Worm (Caenorhabditis elegans) whole organism, young adult: ENCODE results near the gene R05G6.9.

ENCODE experiments used
- B0261.1 ChIP-seq: sonication (generic microtip); optimal IDR thresholded peaks from 2 replicates; lab custom pipeline; 2016; ENCODE audit warnings: mild to moderate bottlenecking, missing genetic modification characterization, moderate library complexity, missing compliant biosample characterization
- B0336.3 ChIP-seq: fragments of 200-800 bp; sonication (Bioruptor generic); IDR thresholded peaks from 2 replicates; pipeline ENCODE4 v1.3.6; 2022; ENCODE audit warnings: missing genetic modification characterization, missing compliant biosample characterization
- D2030.7 ChIP-seq: fragments of 200-800 bp; sonication (Bioruptor generic); IDR thresholded peaks from 2 replicates; pipeline ENCODE4 v1.3.6; 2022; ENCODE audit warnings: missing genetic modification reagents, missing genetic modification characterization, missing compliant biosample characterization
- F10E7.11 ChIP-seq: sonication (generic microtip); optimal IDR thresholded peaks from 2 replicates; lab custom pipeline; 2017; ENCODE audit warnings: mild to moderate bottlenecking, missing genetic modification characterization, moderate library complexity, missing compliant biosample characterization
- F22D6.2 ChIP-seq: sonication (generic microtip); optimal IDR thresholded peaks from 2 replicates; lab custom pipeline; 2016; ENCODE audit warnings: mild to moderate bottlenecking, missing genetic modification characterization, missing compliant biosample characterization
- F33H1.4 ChIP-seq: fragments of 200-800 bp; sonication (Bioruptor generic); IDR thresholded peaks from 2 replicates; pipeline ENCODE4 v1.3.6; 2022; ENCODE audit warnings: missing genetic modification reagents, missing genetic modification characterization, missing compliant biosample characterization
- F49E8.2 ChIP-seq: sonication (generic microtip); optimal IDR thresholded peaks from 3 replicates; lab custom pipeline; 2017; ENCODE audit warnings: missing genetic modification characterization, mild to moderate bottlenecking, missing compliant biosample characterization, antibody characterized with exemption, moderate library complexity; ENCODE audit not compliant: insufficient read depth
- T26A5.8 ChIP-seq: sonication (generic microtip); optimal IDR thresholded peaks from 2 replicates; lab custom pipeline; 2016; ENCODE audit warnings: missing genetic modification characterization, missing compliant biosample characterization
- Y53F4B.3 ChIP-seq: fragments of 200-800 bp; sonication (Bioruptor generic); IDR thresholded peaks from 2 replicates; pipeline ENCODE4 v1.3.6; 2022; ENCODE audit warnings: missing genetic modification reagents, missing genetic modification characterization, missing compliant biosample characterization
- Y53G8AR.9 ChIP-seq: fragments of 200-800 bp; sonication (Bioruptor generic); conservative IDR thresholded peaks from 2 replicates; pipeline ENCODE4 v1.3.6; 2022; ENCODE audit warnings: missing genetic modification reagents, missing genetic modification characterization, missing compliant biosample characterization
- Y79H2A.3 ChIP-seq: fragments of 200-800 bp; sonication (Bioruptor generic); conservative IDR thresholded peaks from 2 replicates; pipeline ENCODE4 v1.3.6; 2022; ENCODE audit warnings: missing genetic modification reagents, missing genetic modification characterization, missing compliant biosample characterization
- Y95B8A.8 ChIP-seq: fragments of 200-800 bp; sonication (Bioruptor generic); IDR thresholded peaks from 2 replicates; pipeline ENCODE4 v1.3.6; 2022; ENCODE audit warnings: missing genetic modification reagents, missing genetic modification characterization, missing compliant biosample characterization
- ama-1 ChIP-seq, 3 experiments: fragments of 150-350 bp in 1 of 3; sonication (generic microtip) in 2 of 3; optimal IDR thresholded peaks; 2 replicates each; lab custom pipeline; 2014 to 2018; ENCODE audit warnings: missing biosample characterization in 2 of 3, missing genetic modification characterization in 2 of 3, missing genetic modification reagents in 2 of 3
- athp-1 ChIP-seq: sonication (generic microtip); optimal IDR thresholded peaks from 2 replicates; lab custom pipeline; 2017; ENCODE audit warnings: mild to moderate bottlenecking, missing genetic modification characterization, missing compliant biosample characterization
- attf-3 ChIP-seq: fragments of 200-800 bp; sonication (Bioruptor generic); conservative IDR thresholded peaks from 2 replicates; pipeline ENCODE4 v1.3.6; 2022; ENCODE audit warnings: missing genetic modification reagents, missing genetic modification characterization, missing compliant biosample characterization
- attf-6 ChIP-seq: fragments of 200-800 bp; sonication (Bioruptor generic); IDR thresholded peaks from 2 replicates; pipeline ENCODE4 v1.3.6; 2022; ENCODE audit warnings: missing genetic modification reagents, missing genetic modification characterization, missing compliant biosample characterization
- bed-1 ChIP-seq: fragments of 200-800 bp; sonication (Bioruptor generic); IDR thresholded peaks from 2 replicates; pipeline ENCODE4 v1.3.6; 2022; ENCODE audit warnings: missing genetic modification reagents, missing genetic modification characterization, missing compliant biosample characterization
- bed-2 ChIP-seq: fragments of 200-800 bp; sonication (Bioruptor generic); IDR thresholded peaks from 2 replicates; pipeline ENCODE4 v1.3.6; 2022; ENCODE audit warnings: missing genetic modification reagents, missing genetic modification characterization, missing compliant biosample characterization
- ceh-40 ChIP-seq: fragments of 200-800 bp; sonication (Bioruptor generic); IDR thresholded peaks from 2 replicates; pipeline ENCODE4 v1.3.6; 2022; ENCODE audit warnings: missing genetic modification characterization, missing compliant biosample characterization
- ceh-58 ChIP-seq: fragments of 200-800 bp; sonication (Bioruptor generic); IDR thresholded peaks from 2 replicates; pipeline ENCODE4 v1.3.6; 2022; ENCODE audit warnings: missing genetic modification characterization, missing compliant biosample characterization
- ceh-91 ChIP-seq: fragments of 200-800 bp; sonication (Bioruptor generic); IDR thresholded peaks from 2 replicates; pipeline ENCODE4 v1.3.6; 2022; ENCODE audit warnings: missing genetic modification reagents, missing genetic modification characterization, missing compliant biosample characterization
- chd-7 ChIP-seq: sonication (generic microtip); optimal IDR thresholded peaks from 2 replicates; lab custom pipeline; 2016; ENCODE audit warnings: mild to moderate bottlenecking, missing genetic modification characterization, moderate library complexity, missing compliant biosample characterization
- die-1 ChIP-seq: sonication (generic microtip); optimal IDR thresholded peaks from 2 replicates; lab custom pipeline; 2016; ENCODE audit warnings: missing genotype, mild to moderate bottlenecking, missing genetic modification characterization, missing compliant biosample characterization
- dox-1 ChIP-seq: fragments of 200-800 bp; sonication (Bioruptor generic); IDR thresholded peaks from 2 replicates; pipeline ENCODE4 v1.3.6; 2022; ENCODE audit warnings: missing genetic modification reagents, missing genetic modification characterization, missing compliant biosample characterization
- efl-1 ChIP-seq: fragments of 150-350 bp; optimal IDR thresholded peaks from 2 replicates; lab custom pipeline; 2014; ENCODE audit warnings: missing biosample characterization, missing genetic modification reagents, missing genetic modification characterization
- egl-44 ChIP-seq: fragments of 200-800 bp; sonication (Bioruptor generic); IDR thresholded peaks from 2 replicates; pipeline ENCODE4 v1.3.6; 2022; ENCODE audit warnings: missing genetic modification reagents, missing genetic modification characterization, missing compliant biosample characterization
- ekl-4 ChIP-seq: fragments of 200-800 bp; sonication (Bioruptor generic); IDR thresholded peaks from 2 replicates; pipeline ENCODE4 v1.3.6; 2022; ENCODE audit warnings: missing genetic modification reagents, missing genetic modification characterization, missing compliant biosample characterization
- ets-4 ChIP-seq: fragments of 200-800 bp; sonication (Bioruptor generic); optimal IDR thresholded peaks from 2 replicates; lab custom pipeline; 2018; ENCODE audit warnings: mild to moderate bottlenecking, missing genetic modification characterization, missing compliant biosample characterization
- hlh-12 ChIP-seq: sonication (generic microtip); optimal IDR thresholded peaks from 2 replicates; lab custom pipeline; 2016; ENCODE audit warnings: missing genetic modification characterization, missing compliant biosample characterization
- hlh-26 ChIP-seq: fragments of 200-800 bp; sonication (Bioruptor generic); conservative IDR thresholded peaks from 2 replicates; pipeline ENCODE4 v1.3.6; 2022; ENCODE audit warnings: missing genetic modification reagents, missing genetic modification characterization, missing compliant biosample characterization
- hmg-20 ChIP-seq: fragments of 200-800 bp; sonication (Bioruptor generic); IDR thresholded peaks from 2 replicates; pipeline ENCODE4 v1.3.6; 2022; ENCODE audit warnings: missing genetic modification reagents, missing genetic modification characterization, missing compliant biosample characterization
- lag-1 ChIP-seq: fragments of 200-800 bp; sonication (Bioruptor generic); IDR thresholded peaks from 2 replicates; pipeline ENCODE4 v1.3.6; 2022; ENCODE audit warnings: missing genetic modification reagents, missing genetic modification characterization, missing compliant biosample characterization
- let-526 ChIP-seq: fragments of 200-800 bp; sonication (Bioruptor generic); IDR thresholded peaks from 2 replicates; pipeline ENCODE4 v1.3.6; 2022; ENCODE audit warnings: missing genetic modification reagents, missing genetic modification characterization, missing compliant biosample characterization
- mxl-1 ChIP-seq: sonication (generic microtip); optimal IDR thresholded peaks from 2 replicates; lab custom pipeline; 2016; ENCODE audit warnings: missing genetic modification characterization, missing compliant biosample characterization
- nhr-179 ChIP-seq: sonication (generic microtip); optimal IDR thresholded peaks from 2 replicates; lab custom pipeline; 2016; ENCODE audit warnings: mild to moderate bottlenecking, missing genetic modification characterization, missing compliant biosample characterization
- nhr-27 ChIP-seq: fragments of 200-800 bp; sonication (Bioruptor generic); optimal IDR thresholded peaks from 2 replicates; lab custom pipeline; 2018; ENCODE audit warnings: mild to moderate bottlenecking, missing genetic modification characterization, moderate library complexity, missing compliant biosample characterization
- pbrm-1 ChIP-seq: fragments of 200-800 bp; sonication (Bioruptor generic); IDR thresholded peaks from 2 replicates; pipeline ENCODE4 v1.3.6; 2022; ENCODE audit warnings: missing genetic modification reagents, missing genetic modification characterization, missing compliant biosample characterization
- rcor-1 ChIP-seq: fragments of 200-800 bp; sonication (Bioruptor generic); IDR thresholded peaks from 2 replicates; pipeline ENCODE4 v1.3.6; 2022; ENCODE audit warnings: missing genetic modification reagents, missing genetic modification characterization, missing compliant biosample characterization
- sdz-38 ChIP-seq: sonication (generic microtip); optimal IDR thresholded peaks from 2 replicates; lab custom pipeline; 2016; ENCODE audit warnings: missing genotype, missing genetic modification characterization, missing compliant biosample characterization
- snpc-3.4 ChIP-seq: sonication (generic microtip); optimal IDR thresholded peaks from 2 replicates; lab custom pipeline; 2017; ENCODE audit warnings: missing genetic modification characterization, mild to moderate bottlenecking, missing compliant biosample characterization, antibody characterized with exemption, moderate library complexity, missing genotype, missing genetic modification reagents
- somi-1 ChIP-seq: fragments of 200-800 bp; sonication (Bioruptor generic); optimal IDR thresholded peaks from 2 replicates; lab custom pipeline; 2018; ENCODE audit warnings: mild to moderate bottlenecking, missing genetic modification characterization, missing compliant biosample characterization
- sptf-2 ChIP-seq: fragments of 200-800 bp; sonication (Bioruptor generic); optimal IDR thresholded peaks from 2 replicates; lab custom pipeline; 2018; ENCODE audit warnings: mild to moderate bottlenecking, missing genetic modification characterization, missing compliant biosample characterization
- tbp1 ChIP-seq: fragments of 200-800 bp; sonication (Bioruptor generic); optimal IDR thresholded peaks from 2 replicates; lab custom pipeline; 2018; ENCODE audit warnings: mild to moderate bottlenecking, missing genetic modification characterization, missing compliant biosample characterization
- tbx-9 ChIP-seq: sonication (generic microtip); optimal IDR thresholded peaks from 2 replicates; lab custom pipeline; 2016; ENCODE audit warnings: borderline replicate concordance, missing genetic modification characterization, inconsistent platforms, missing compliant biosample characterization
- ztf-18 ChIP-seq: sonication (generic microtip); optimal IDR thresholded peaks from 2 replicates; lab custom pipeline; 2016; ENCODE audit warnings: missing genotype, mild to moderate bottlenecking, missing genetic modification characterization, missing compliant biosample characterization
- ztf-22 ChIP-seq: fragments of 200-800 bp; sonication (Bioruptor generic); optimal IDR thresholded peaks from 2 replicates; lab custom pipeline; 2018; ENCODE audit warnings: mild to moderate bottlenecking, missing genetic modification characterization, moderate library complexity, missing compliant biosample characterization
- ztf-25 ChIP-seq: fragments of 200-800 bp; sonication (Bioruptor generic); IDR thresholded peaks from 2 replicates; pipeline ENCODE4 v1.3.6; 2022; ENCODE audit warnings: missing genetic modification reagents, missing genetic modification characterization, missing compliant biosample characterization

R05G6.9 gene

ce11 chrIV:7487554-7488456 lies 28.3 kb downstream of the R05G6.9 start, which contains the start of the genes his-60 and his-59 (continued):
- TF ChIP-seq ceh-40 (GFP tag; lab: Robert Waterston, UW), result peak; percentile 75
- TF ChIP-seq Y95B8A.8 (GFP tag; lab: Robert Waterston, UW), result peak; percentile 82
- TF ChIP-seq dox-1, result peak; percentile 93
- no peak for TF ChIP-seq B0261.1 (tag; lab: Kevin White, UChicago)
- no peak for TF ChIP-seq ztf-22
- TF ChIP-seq ztf-25, result peak; percentile 28; the same call in 1 of the 2 replicates
- TF ChIP-seq F22D6.2 (tag; lab: Kevin White, UChicago), result no peak
- peak; percentile 51 for TF ChIP-seq snpc-3.4 (tag; lab: Kevin White, UChicago)
- no peak for TF ChIP-seq nhr-179 (tag; lab: Kevin White, UChicago)
- no peak for TF ChIP-seq F10E7.11
- TF ChIP-seq ekl-4, result peak; percentile 64; the same call in 1 of the 2 replicates
- TF ChIP-seq hmg-20 (GFP tag; lab: Robert Waterston, UW), result no peak
- TF ChIP-seq sdz-38 (tag; lab: Kevin White, UChicago), result no peak
- no peak; the same call in 1 of the 2 replicates for TF ChIP-seq rcor-1 (GFP tag; lab: Robert Waterston, UW)
- TF ChIP-seq let-526 (GFP tag; lab: Robert Waterston, UW), result no peak
- no peak for TF ChIP-seq sptf-2 (GFP tag; lab: Kevin White, UChicago)
- TF ChIP-seq die-1, result peak; percentile 43
- peak; percentile 85 for TF ChIP-seq Y53G8AR.9
- no peak for TF ChIP-seq ama-1 (optimal IDR thresholded peaks at IDR 0.05; lab: Kevin White, UChicago)
- TF ChIP-seq ama-1 (GFP tag; optimal IDR thresholded peaks at IDR 0.05; lab: Kevin White, UChicago), result peak in 1 of 2 experiments; percentile 83
- TF ChIP-seq T26A5.8, result no peak
- TF ChIP-seq efl-1, result no peak
- TF ChIP-seq Y53F4B.3, result no peak
- peak; percentile 88 for TF ChIP-seq egl-44 (GFP tag; lab: Robert Waterston, UW)
- peak; percentile 69; the same call in 1 of the 2 replicates for TF ChIP-seq pbrm-1 (GFP tag; lab: Robert Waterston, UW)
- TF ChIP-seq lag-1 (GFP tag; lab: Robert Waterston, UW), result no peak
- TF ChIP-seq hlh-26 (GFP tag; lab: Robert Waterston, UW), result no peak
- 0 out of 2 replicates have a peak, but pooled peaks have one; percentile 24 for TF ChIP-seq F33H1.4 (GFP tag; lab: Robert Waterston, UW)
- TF ChIP-seq D2030.7 (GFP tag; lab: Robert Waterston, UW), result peak; percentile 39; the same call in 1 of the 2 replicates
- no peak for TF ChIP-seq nhr-27 (tag; lab: Kevin White, UChicago)
- TF ChIP-seq athp-1 (tag; lab: Kevin White, UChicago), result peak; percentile 48
- peak; percentile 81 for TF ChIP-seq attf-6 (GFP tag; lab: Robert Waterston, UW)
- no peak for TF ChIP-seq chd-7 (tag; lab: Kevin White, UChicago)
- no peak for TF ChIP-seq tbx-9 (tag; lab: Kevin White, UChicago)
- TF ChIP-seq ztf-18 (tag; lab: Kevin White, UChicago), result peak; percentile 35
- TF ChIP-seq somi-1, result no peak
- TF ChIP-seq tbp1 (GFP tag; lab: Kevin White, UChicago), result peak; percentile 67
- TF ChIP-seq F49E8.2, result peak; percentile 91
- no peak for TF ChIP-seq mxl-1 (tag; lab: Kevin White, UChicago)
- TF ChIP-seq ceh-91 (GFP tag; lab: Robert Waterston, UW), result no peak; the same call in 1 of the 2 replicates
- TF ChIP-seq hlh-12, result no peak
- TF ChIP-seq ets-4 (GFP tag; lab: Kevin White, UChicago), result no peak
- peak; percentile 93 for TF ChIP-seq Y79H2A.3 (GFP tag; lab: Robert Waterston, UW)
- TF ChIP-seq attf-3, result 0 out of 2 replicates have a peak, but pooled peaks have one; percentile 7
- TF ChIP-seq bed-2, result no peak
- TF ChIP-seq bed-1 (GFP tag; lab: Robert Waterston, UW), result no peak
- peak; percentile 77 for TF ChIP-seq B0336.3
- 0 out of 2 replicates have a peak, but pooled peaks have one; percentile 38 for TF ChIP-seq ceh-58
